Worm (Caenorhabditis elegans): Measurements from ENCODE around the gene T16A9.3.

Gene T16A9.3

DNA sequence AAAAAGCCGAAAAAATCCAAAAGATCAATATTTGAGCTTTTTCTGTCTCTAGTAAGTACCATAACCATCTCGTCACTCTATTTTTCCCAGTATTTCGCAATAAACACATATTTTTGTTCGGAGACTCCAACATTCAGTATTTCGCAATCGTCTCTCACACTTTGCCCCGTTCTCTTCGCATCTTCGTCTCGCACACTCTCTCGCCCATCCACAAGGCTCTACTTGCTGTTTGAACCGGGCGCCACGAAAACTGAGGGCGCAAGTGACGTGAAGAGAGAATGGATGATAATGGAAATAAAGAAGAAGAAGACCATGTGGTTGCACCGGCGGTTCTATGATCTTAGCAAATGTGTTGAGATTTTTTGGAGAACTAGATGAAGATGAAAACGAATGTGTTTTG, 5.2 kb upstream of the T16A9.3 start (continued):
- TF ChIP-seq skn-1 (tag; optimal IDR thresholded peaks at IDR 0.05) (peak; percentile 98), C04F5.9 (tag; optimal IDR thresholded peaks at IDR 0.05) (peak; percentile 31), hlh-4 (tag; optimal IDR thresholded peaks at IDR 0.05) (no peak), nhr-20 (tag; optimal IDR thresholded peaks at IDR 0.05) (peak; percentile 97), mab-9 (GFP tag; IDR thresholded peaks at IDR 0.05) (peak; percentile 59; the same call in 1 of the 2 replicates), aly-2 (tag; optimal IDR thresholded peaks at IDR 0.05) (peak; percentile 71)

DNA sequence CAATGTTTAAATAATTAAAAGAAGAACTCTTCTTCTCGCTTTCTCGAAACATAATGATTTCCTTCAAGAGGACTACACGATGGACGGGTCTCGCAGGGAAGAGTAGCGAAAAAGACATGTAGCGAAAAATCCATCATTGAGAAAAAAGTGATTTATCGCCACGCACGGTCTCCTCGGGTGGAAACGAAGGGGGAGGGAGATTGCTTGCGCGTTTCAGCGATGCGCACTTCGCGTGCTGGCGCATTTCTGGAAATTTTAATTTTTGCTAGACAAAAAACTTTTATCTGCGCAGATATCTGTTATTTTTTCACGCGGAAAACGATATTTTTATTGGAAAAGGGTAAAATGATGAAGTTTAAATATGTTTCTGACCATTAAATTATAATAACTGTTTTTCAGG, 1.5 kb upstream of the T16A9.3 start:
- peak; percentile 59 for TF ChIP-seq grh-1 (GFP tag; IDR thresholded peaks at IDR 0.05)
- peak; percentile 68 for TF ChIP-seq nhr-19 (GFP tag; conservative IDR thresholded peaks at IDR 0.05)

DNA sequence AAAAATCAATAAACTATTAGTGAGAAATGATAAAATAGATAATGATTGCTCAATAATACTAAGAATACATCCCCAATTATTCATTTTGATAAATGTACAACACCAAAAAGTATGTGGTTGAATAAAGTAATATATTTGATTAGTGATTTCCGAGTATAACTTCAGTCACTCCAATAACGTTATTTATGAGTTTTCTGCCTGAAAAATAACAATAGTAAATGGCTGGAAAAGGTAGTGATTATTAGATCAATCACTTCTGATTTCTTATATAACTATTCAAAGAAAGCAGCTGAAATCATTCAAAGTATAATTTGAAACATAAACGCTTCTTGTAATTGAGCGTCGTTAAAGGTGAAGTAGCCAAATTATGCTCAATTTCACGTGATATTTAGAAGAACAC, 5.4 kb downstream of the T16A9.3 start, which contains the start of gene str-230:
Gene str-230, minus strand, starts transcription at position 101 of the 400 bp plus-strand sequence.
- no peak for TF ChIP-seq egl-27 (tag; optimal IDR thresholded peaks at IDR 0.05)
- no peak for TF ChIP-seq isw-1 (GFP tag; IDR thresholded peaks at IDR 0.05)
- peak; percentile 30 for TF ChIP-seq nhr-47 (tag; optimal IDR thresholded peaks at IDR 0.05)
- no peak for TF ChIP-seq nhr-20 (tag; optimal IDR thresholded peaks at IDR 0.05)
- peak; percentile 38 for TF ChIP-seq hlh-4 (tag; optimal IDR thresholded peaks at IDR 0.05)
- TF ChIP-seq unc-30 (tag; optimal IDR thresholded peaks at IDR 0.05): no peak
- TF ChIP-seq sup-37 (GFP tag; optimal IDR thresholded peaks at IDR 0.05): no peak
- TF ChIP-seq nhr-77 (tag; optimal IDR thresholded peaks at IDR 0.05): no peak
- peak; percentile 24 for TF ChIP-seq nhr-71 (tag; optimal IDR thresholded peaks at IDR 0.05)
- no peak for TF ChIP-seq dsc-1 (tag; optimal IDR thresholded peaks at IDR 0.05)

- TF ChIP-seq ztf-11 (tag; optimal IDR thresholded peaks at IDR 0.05) (no peak), fkh-10 (GFP tag; optimal IDR thresholded peaks at IDR 0.05) (no peak), nhr-11 (tag; optimal IDR thresholded peaks at IDR 0.05) (no peak), aha-1 (tag; optimal IDR thresholded peaks at IDR 0.05) (no peak), fos-1 (tag; optimal IDR thresholded peaks at IDR 0.05) (no peak), lin-14 (GFP tag; optimal IDR thresholded peaks at IDR 0.05) (peak; percentile 68), F16B12.6 (tag; optimal IDR thresholded peaks at IDR 0.05) (no peak), tbx-2 (tag; optimal IDR thresholded peaks at IDR 0.05) (no peak), nhr-85 (tag) (peak; percentile 70), skn-1 (tag; optimal IDR thresholded peaks at IDR 0.05) (no peak), lin-39 (tag; optimal IDR thresholded peaks at IDR 0.05) (no peak), grh-1 (GFP tag; IDR thresholded peaks at IDR 0.05) (no peak), lin-15B (tag; optimal IDR thresholded peaks at IDR 0.05) (no peak), mef-2 (tag; optimal IDR thresholded peaks at IDR 0.05) (no peak), nhr-20 (tag; optimal IDR thresholded peaks at IDR 0.05) (peak; percentile 57), mab-9 (GFP tag; IDR thresholded peaks at IDR 0.05) (no peak), ceh-90 (tag; optimal IDR thresholded peaks at IDR 0.05) (no peak), rnt-1 (tag; optimal IDR thresholded peaks at IDR 0.05) (no peak), ets-5 (GFP tag; IDR thresholded peaks at IDR 0.05) (no peak), nhr-28 (tag; optimal IDR thresholded peaks at IDR 0.05) (no peak), vab-15 (tag; optimal IDR thresholded peaks at IDR 0.05) (no peak), mdl-1 (tag; optimal IDR thresholded peaks at IDR 0.05) (peak in 1 of 2 experiments; percentile 54), efl-1 (optimal IDR thresholded peaks at IDR 0.05) (no peak), efl-1 (GFP tag; optimal IDR thresholded peaks at IDR 0.05 in 1 of 2) (peak in 1 of 2 experiments; percentile 84), blmp-1 (tag; optimal IDR thresholded peaks at IDR 0.05) (peak; percentile 90), alr-1 (tag; optimal IDR thresholded peaks at IDR 0.05; ENCODE audit: borderline replicate concordance) (no peak), nhr-90 (tag; optimal IDR thresholded peaks at IDR 0.05; ENCODE audit: poor library complexity) (peak; percentile 22), lir-3 (tag; optimal IDR thresholded peaks at IDR 0.05; ENCODE audit: poor library complexity) (no peak), elt-3 (tag; optimal IDR thresholded peaks at IDR 0.05) (peak in 2 of 6 experiments; percentile 29 to 94), unc-98 (GFP tag; IDR thresholded peaks at IDR 0.05) (no peak), dsc-1 (tag; optimal IDR thresholded peaks at IDR 0.05) (no peak), egl-13 (tag; optimal IDR thresholded peaks at IDR 0.05) (no peak), sptf-1 (tag; optimal IDR thresholded peaks at IDR 0.05) (no peak), Y116A8C.19 (tag; optimal IDR thresholded peaks at IDR 0.05; ENCODE audit: borderline replicate concordance) (no peak), ztf-4 (tag; optimal IDR thresholded peaks at IDR 0.05) (no peak), hpl-2 (GFP tag; optimal IDR thresholded peaks at IDR 0.05) (no peak), tlp-1 (tag; optimal IDR thresholded peaks at IDR 0.05) (no peak)
Observed at ce11 chrV:14212813-14213212, 7.5 kb downstream of the T16A9.3 start.

All from whole organism, L1 larva.